Fruit fly (Drosophila melanogaster): ENCODE measurements around the gene Cox17.

Cox17 gene

dm6 chrX:15080780-15081402 is 3.6 kb downstream of the Cox17 start, which contains the start of gene CG33177 (continued):
- TF ChIP-seq da (GFP tag; optimal IDR thresholded peaks at IDR 0.05) (peak; percentile 4), CG9817 (tag; optimal IDR thresholded peaks at IDR 0.05) (peak; percentile 41), CG10565 (GFP tag; optimal IDR thresholded peaks at IDR 0.05) (no peak), Kr (GFP tag; optimal IDR thresholded peaks at IDR 0.05) (no peak), CG3995 (GFP tag; optimal IDR thresholded peaks at IDR 0.05) (peak; percentile 31), CG9727 (GFP tag; optimal IDR thresholded peaks at IDR 0.05) (no peak), CG6854 (GFP tag; optimal IDR thresholded peaks at IDR 0.05) (no peak), CG11247 (GFP tag; IDR thresholded peaks at IDR 0.05) (no peak), CG1602 (GFP tag; optimal IDR thresholded peaks at IDR 0.05) (no peak), gro (GFP tag; optimal IDR thresholded peaks at IDR 0.05) (peak; percentile 10), CG33557 (GFP tag; optimal IDR thresholded peaks at IDR 0.05) (no peak), ewg (GFP tag; optimal IDR thresholded peaks at IDR 0.05) (no peak), CG2875 (GFP tag; optimal IDR thresholded peaks at IDR 0.05) (no peak), Abd-B (GFP tag; optimal IDR thresholded peaks at IDR 0.05) (peak; percentile 9), stwl (tag; optimal IDR thresholded peaks at IDR 0.05) (peak; percentile 42), CG31441 (GFP tag; IDR thresholded peaks at IDR 0.05) (no peak), Med (GFP tag) (peak; percentile 77), gsb (GFP tag; IDR thresholded peaks at IDR 0.05) (no peak), CG10979 (tag; optimal IDR thresholded peaks at IDR 0.05) (peak; percentile 58), CG9437 (GFP tag; optimal IDR thresholded peaks at IDR 0.05) (no peak), al (GFP tag; IDR thresholded peaks at IDR 0.05) (no peak), CG12769 (tag; optimal IDR thresholded peaks at IDR 0.05) (peak; percentile 9), CG13424 (tag; optimal IDR thresholded peaks at IDR 0.05) (peak; percentile 21), Lpt (GFP tag; optimal IDR thresholded peaks at IDR 0.05) (no peak), CG7271 (tag; optimal IDR thresholded peaks at IDR 0.05) (no peak), nmo (GFP tag; optimal IDR thresholded peaks at IDR 0.05) (peak; percentile 19), B-H2 (GFP tag; optimal IDR thresholded peaks at IDR 0.05) (peak; percentile 39), CG4854 (GFP tag; optimal IDR thresholded peaks at IDR 0.05) (no peak), Dref (GFP tag; IDR thresholded peaks at IDR 0.05) (no peak), Mes4 (GFP tag; optimal IDR thresholded peaks at IDR 0.05) (peak; percentile 5), Lim3 (GFP tag; IDR thresholded peaks at IDR 0.05) (no peak), CrebB (tag; optimal IDR thresholded peaks at IDR 0.05) (no peak), CG12299 (tag; optimal IDR thresholded peaks at IDR 0.05) (no peak), schlank (tag; optimal IDR thresholded peaks at IDR 0.05) (no peak), vvl (GFP tag; IDR thresholded peaks at IDR 0.05) (peak; percentile 34; the same call in 1 of the 2 replicates), nerfin-1 (tag; optimal IDR thresholded peaks at IDR 0.05) (no peak), pita (GFP tag; optimal IDR thresholded peaks at IDR 0.05) (peak; percentile 3), Myb (GFP tag; optimal IDR thresholded peaks at IDR 0.05) (peak; percentile 82), Bgb (GFP tag; IDR thresholded peaks at IDR 0.05; ENCODE audit: partially characterized antibody) (0 out of 2 replicates have a peak, but pooled peaks have one; percentile 9), Atf3 (GFP tag; optimal IDR thresholded peaks at IDR 0.05) (no peak), CG17328 (GFP tag; IDR thresholded peaks at IDR 0.05) (peak; percentile 21; the same call in 1 of the 2 replicates), mirr (GFP tag; optimal IDR thresholded peaks at IDR 0.05) (peak; percentile 55), CG43689 (GFP tag; IDR thresholded peaks at IDR 0.05) (no peak), dmrt99B (tag; optimal IDR thresholded peaks at IDR 0.05) (no peak), CG2202 (tag; optimal IDR thresholded peaks at IDR 0.05) (no peak), CG1529 (GFP tag; optimal IDR thresholded peaks at IDR 0.05) (no peak), Meics (GFP tag; optimal IDR thresholded peaks at IDR 0.05) (peak; percentile 4), Ravus (GFP tag; IDR thresholded peaks at IDR 0.05) (no peak), lmd (GFP tag; IDR thresholded peaks at IDR 0.05) (0 out of 2 replicates have a peak, but pooled peaks have one; percentile 12), CG1647 (GFP tag; optimal IDR thresholded peaks at IDR 0.05) (no peak)

Data from whole organism, embryonic.